Worm (Caenorhabditis elegans): ENCODE results near the gene M05D6.8.

DNA sequence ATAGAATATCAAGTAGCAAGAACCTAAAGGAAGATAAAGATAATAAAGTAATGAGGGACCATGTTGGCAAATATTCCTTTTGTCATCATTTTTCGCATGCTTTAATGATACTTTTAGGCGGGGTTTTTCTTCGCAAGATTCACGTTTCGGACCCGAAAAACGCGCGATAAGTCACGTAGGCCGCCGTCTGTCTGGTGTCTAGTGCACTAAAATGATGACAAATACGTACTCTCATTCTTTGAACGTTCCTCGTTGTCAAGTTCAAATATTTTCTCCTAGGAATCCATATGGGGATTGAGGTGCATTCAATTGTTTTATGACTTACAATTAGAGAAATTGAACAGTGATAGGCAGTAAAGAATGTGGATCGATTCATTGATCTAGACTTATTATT is 12.8 kb upstream of the M05D6.8 start, which contains the start of gene taap-1:
- no peak for TF ChIP-seq aly-2 (tag; optimal IDR thresholded peaks at IDR 0.05)
- TF ChIP-seq nhr-11 (tag; optimal IDR thresholded peaks at IDR 0.05): no peak
- TF ChIP-seq madf-9 (GFP tag; conservative IDR thresholded peaks at IDR 0.05): no peak
- TF ChIP-seq unc-39 (tag; optimal IDR thresholded peaks at IDR 0.05): no peak
- TF ChIP-seq jun-1 (tag; optimal IDR thresholded peaks at IDR 0.05): no peak
- no peak for TF ChIP-seq fos-1 (tag; optimal IDR thresholded peaks at IDR 0.05)
- no peak for TF ChIP-seq F10B5.3 (tag; optimal IDR thresholded peaks at IDR 0.05)
- no peak for TF ChIP-seq ama-1 (optimal IDR thresholded peaks at IDR 0.05)
- TF ChIP-seq hif-1 (tag; optimal IDR thresholded peaks at IDR 0.05): peak; percentile 94 to 100
- TF ChIP-seq aha-1 (tag): peak; percentile 100
- TF ChIP-seq ceh-82 (tag; optimal IDR thresholded peaks at IDR 0.05): no peak
- TF ChIP-seq zip-11 (GFP tag; IDR thresholded peaks at IDR 0.05): no peak
- TF ChIP-seq lsy-2 (tag; optimal IDR thresholded peaks at IDR 0.05): no peak

All from whole organism, L4 larva.